Worm (Caenorhabditis elegans): ENCODE results near the gene dnj-25.
A peak's percentile ranks its signal among the peaks of the same experiment; 100 is the strongest.

ce11 chrV:20776761-20777160 lies 32.6 kb upstream of the dnj-25 start:
- peak; percentile 44 for TF ChIP-seq ama-1 (optimal IDR thresholded peaks at IDR 0.05)
- TF ChIP-seq F26F4.8 (GFP tag; conservative IDR thresholded peaks at IDR 0.05), result no peak
- no peak for TF ChIP-seq snpc-4 (tag; optimal IDR thresholded peaks at IDR 0.05)
- no peak for TF ChIP-seq fos-1 (tag; optimal IDR thresholded peaks at IDR 0.05)
- TF ChIP-seq aly-2 (tag; optimal IDR thresholded peaks at IDR 0.05), result no peak
- TF ChIP-seq lin-15B (tag; optimal IDR thresholded peaks at IDR 0.05), result no peak
- peak; percentile 10 for TF ChIP-seq lin-13 (GFP tag; optimal IDR thresholded peaks at IDR 0.05)

Data from whole organism, L4 larva.